Fruit fly (Drosophila melanogaster) whole organism, wandering third instar larva: ENCODE measurements around the gene RfC38.

Experiments
- CG32264 ChIP-seq: fragments of 200-800 bp; sonication (Bioruptor generic); optimal IDR thresholded peaks from 2 replicates; lab custom pipeline; 2016; ENCODE audit warnings: missing biosample characterization, missing genetic modification characterization
- CrebA ChIP-seq: fragments of 200-800 bp; sonication (Bioruptor generic); optimal IDR thresholded peaks from 2 replicates; lab custom pipeline; 2016; ENCODE audit warnings: missing biosample characterization, mild to moderate bottlenecking, missing genetic modification characterization, borderline replicate concordance
- Myc ChIP-seq: fragments of >200 bp; optimal IDR thresholded peaks from 2 replicates; lab custom pipeline; 2017
- ey ChIP-seq: fragments of 200-800 bp; sonication (Bioruptor generic); optimal IDR thresholded peaks from 2 replicates; lab custom pipeline; 2016; ENCODE audit warnings: missing biosample characterization, missing genetic modification characterization
- fru ChIP-seq: fragments of 200-800 bp; sonication (Bioruptor generic); optimal IDR thresholded peaks from 3 replicates; lab custom pipeline; 2016; ENCODE audit warnings: missing biosample characterization, mild to moderate bottlenecking, missing genetic modification characterization
- pan ChIP-seq: fragments of >200 bp; optimal IDR thresholded peaks from 2 replicates; lab custom pipeline; 2017
- psq ChIP-seq: fragments of 200-800 bp; sonication (Bioruptor generic); optimal IDR thresholded peaks from 3 replicates; lab custom pipeline; 2017; ENCODE audit warnings: missing biosample characterization, mild to moderate bottlenecking, missing genetic modification characterization, moderate library complexity
- tai ChIP-seq: sonication (Bioruptor generic); optimal IDR thresholded peaks from 2 replicates; lab custom pipeline; 2016; ENCODE audit warnings: missing biosample characterization, missing genetic modification characterization

- peak; percentile 87 for TF ChIP-seq ey (GFP tag; lab: Kevin White, UChicago)
- peak; percentile 46 for TF ChIP-seq CG32264 (GFP tag; lab: Kevin White, UChicago)
- peak; percentile 69 for TF ChIP-seq Myc (lab: Kevin White, UChicago)
- TF ChIP-seq pan: no peak
- TF ChIP-seq psq (GFP tag; lab: Kevin White, UChicago): peak; percentile 73
- no peak for TF ChIP-seq fru (GFP tag; lab: Kevin White, UChicago)
- TF ChIP-seq CrebA: no peak
- no peak for TF ChIP-seq tai (GFP tag; lab: Kevin White, UChicago)
Observed at dm6 chr2L:11123499-11123898, 6.9 kb downstream of the RfC38 start, which contains the start of the genes Csl4 and Nup160.
